Worm (Caenorhabditis elegans) whole organism, L3 larva: Measurements from ENCODE around the gene M04C3.5.

Experiments
- R02D3.7 ChIP-seq: fragments of 150-350 bp; optimal IDR thresholded peaks from 2 replicates; lab custom pipeline; 2014; ENCODE audit warnings: missing biosample characterization, missing genetic modification characterization
- ZK546.5 ChIP-seq: sonication (generic microtip); optimal IDR thresholded peaks from 2 replicates; lab custom pipeline; 2017; ENCODE audit warnings: missing biosample characterization, missing genetic modification characterization
- aly-2 ChIP-seq: fragments of 150-350 bp; optimal IDR thresholded peaks from 2 replicates; lab custom pipeline; 2014; ENCODE audit warnings: missing biosample characterization, missing genetic modification characterization
- ceh-28 ChIP-seq: fragments of 150-350 bp; optimal IDR thresholded peaks from 2 replicates; lab custom pipeline; 2014; ENCODE audit warnings: missing biosample characterization, missing genetic modification reagents, missing genetic modification characterization
- ceh-82 ChIP-seq: fragments of 150-350 bp; optimal IDR thresholded peaks from 2 replicates; lab custom pipeline; 2014; ENCODE audit warnings: missing biosample characterization, missing genetic modification characterization
- ceh-9 ChIP-seq: sonication (generic microtip); optimal IDR thresholded peaks from 2 replicates; lab custom pipeline; 2018; ENCODE audit warnings: missing biosample characterization, missing genetic modification characterization
- egl-27 ChIP-seq: sonication (generic microtip); optimal IDR thresholded peaks from 4 replicates; lab custom pipeline; 2017; ENCODE audit warnings: missing biosample characterization, missing genetic modification reagents, missing genetic modification characterization
- egl-5 ChIP-seq: fragments of 150-350 bp; optimal IDR thresholded peaks from 2 replicates; lab custom pipeline; 2017; ENCODE audit warnings: missing biosample characterization, missing genetic modification reagents, missing genetic modification characterization, inconsistent platforms
- elt-1 ChIP-seq: fragments of 150-350 bp; optimal IDR thresholded peaks from 2 replicates; lab custom pipeline; 2014; ENCODE audit warnings: missing biosample characterization, missing genetic modification characterization
- elt-2 ChIP-seq: sonication (generic microtip); optimal IDR thresholded peaks from 2 replicates; lab custom pipeline; 2016; ENCODE audit warnings: missing genetic modification reagents, mild to moderate bottlenecking, missing genetic modification characterization, missing compliant biosample characterization
- eor-1 ChIP-seq, 2 experiments: fragments of 150-350 bp; optimal IDR thresholded peaks; 2 replicates each; lab custom pipeline; 2014 to 2018; ENCODE audit warnings: missing biosample characterization in 2 of 2, missing genetic modification characterization in 2 of 2
- fkh-10 ChIP-seq: sonication (generic microtip); optimal IDR thresholded peaks from 2 replicates; lab custom pipeline; 2017; ENCODE audit warnings: missing biosample characterization, missing genetic modification reagents, missing genetic modification characterization
- fkh-2 ChIP-seq: fragments of 150-350 bp; optimal IDR thresholded peaks from 2 replicates; lab custom pipeline; 2014; ENCODE audit warnings: missing biosample characterization, missing genetic modification reagents, missing genetic modification characterization
- jun-1 ChIP-seq: fragments of 150-350 bp; optimal IDR thresholded peaks from 2 replicates; lab custom pipeline; 2014; ENCODE audit warnings: missing biosample characterization, missing genetic modification reagents, missing genetic modification characterization
- lin-15B ChIP-seq: fragments of 150-350 bp; optimal IDR thresholded peaks from 2 replicates; lab custom pipeline; 2014; ENCODE audit warnings: missing biosample characterization, missing genetic modification characterization
- lin-39 ChIP-seq: fragments of 150-350 bp; optimal IDR thresholded peaks from 2 replicates; lab custom pipeline; 2018; ENCODE audit warnings: missing biosample characterization, missing genetic modification reagents, missing genetic modification characterization
- lsy-12 ChIP-seq: sonication (generic microtip); optimal IDR thresholded peaks from 2 replicates; lab custom pipeline; 2016; ENCODE audit warnings: mild to moderate bottlenecking, missing genetic modification characterization, missing compliant biosample characterization
- mdl-1 ChIP-seq: fragments of 150-350 bp; optimal IDR thresholded peaks from 2 replicates; lab custom pipeline; 2014; ENCODE audit warnings: missing biosample characterization, missing genetic modification characterization
- mml-1 ChIP-seq: fragments of 150-350 bp; sonication (generic microtip); optimal IDR thresholded peaks from 3 replicates; lab custom pipeline; 2014; ENCODE audit warnings: missing biosample characterization, missing genetic modification characterization
- nfya-1 ChIP-seq: sonication (generic microtip); optimal IDR thresholded peaks from 2 replicates; lab custom pipeline; 2017; ENCODE audit warnings: missing genetic modification characterization, mild to moderate bottlenecking, missing compliant biosample characterization, antibody characterized with exemption, moderate library complexity; ENCODE audit not compliant: insufficient read depth
- nhr-11 ChIP-seq: fragments of 150-350 bp; optimal IDR thresholded peaks from 2 replicates; lab custom pipeline; 2014; ENCODE audit warnings: missing biosample characterization, missing genetic modification characterization
- nhr-28 ChIP-seq: fragments of 150-350 bp; optimal IDR thresholded peaks from 2 replicates; lab custom pipeline; 2014; ENCODE audit warnings: missing biosample characterization, missing genetic modification characterization
- nhr-43 ChIP-seq: sonication (generic microtip); optimal IDR thresholded peaks from 2 replicates; lab custom pipeline; 2016; ENCODE audit warnings: mild to moderate bottlenecking, missing genetic modification characterization, missing compliant biosample characterization; ENCODE audit not compliant: poor library complexity, severe bottlenecking
- nhr-77 ChIP-seq: fragments of 150-350 bp; optimal IDR thresholded peaks from 2 replicates; lab custom pipeline; 2014; ENCODE audit warnings: missing biosample characterization, missing genetic modification characterization
- pha-4 ChIP-seq: fragments of 150-350 bp; optimal IDR thresholded peaks from 2 replicates; lab custom pipeline; 2014; ENCODE audit warnings: missing biosample characterization, missing genetic modification reagents, missing genetic modification characterization
- pqm-1 ChIP-seq: fragments of 150-350 bp; optimal IDR thresholded peaks from 2 replicates; lab custom pipeline; 2017; ENCODE audit warnings: missing biosample characterization, missing genetic modification characterization, inconsistent platforms
- sea-2 ChIP-seq: fragments of 150-350 bp; sonication (generic microtip); optimal IDR thresholded peaks from 4 replicates; lab custom pipeline; 2014; ENCODE audit warnings: missing biosample characterization, missing genetic modification reagents, missing genetic modification characterization
- skn-1 ChIP-seq: fragments of 150-350 bp; optimal IDR thresholded peaks from 2 replicates; lab custom pipeline; 2014; ENCODE audit warnings: missing biosample characterization, missing genetic modification characterization
- snpc-4 ChIP-seq: fragments of 150-350 bp; optimal IDR thresholded peaks from 2 replicates; lab custom pipeline; 2014; ENCODE audit warnings: missing biosample characterization, missing genetic modification characterization
- tbx-2 ChIP-seq: sonication (generic microtip); optimal IDR thresholded peaks from 2 replicates; lab custom pipeline; 2016; ENCODE audit warnings: mild to moderate bottlenecking, missing genetic modification characterization, missing compliant biosample characterization
- unc-39 ChIP-seq: sonication (generic microtip); optimal IDR thresholded peaks from 4 replicates; lab custom pipeline; 2017; ENCODE audit warnings: missing biosample characterization, missing genetic modification characterization
- unc-62 ChIP-seq: fragments of 150-350 bp; sonication (generic microtip); optimal IDR thresholded peaks from 4 replicates; lab custom pipeline; 2014; ENCODE audit warnings: missing biosample characterization, missing genetic modification reagents, missing genetic modification characterization
- zag-1 ChIP-seq: fragments of 150-350 bp; optimal IDR thresholded peaks from 2 replicates; lab custom pipeline; 2014; ENCODE audit warnings: missing biosample characterization, missing genetic modification characterization
- ztf-11 ChIP-seq: fragments of 150-350 bp; optimal IDR thresholded peaks from 2 replicates; lab custom pipeline; 2014; ENCODE audit warnings: missing biosample characterization, missing genetic modification characterization
- ztf-4 ChIP-seq: fragments of 150-350 bp; optimal IDR thresholded peaks from 2 replicates; lab custom pipeline; 2014; ENCODE audit warnings: missing biosample characterization, missing genetic modification characterization

M04C3.5 gene

DNA sequence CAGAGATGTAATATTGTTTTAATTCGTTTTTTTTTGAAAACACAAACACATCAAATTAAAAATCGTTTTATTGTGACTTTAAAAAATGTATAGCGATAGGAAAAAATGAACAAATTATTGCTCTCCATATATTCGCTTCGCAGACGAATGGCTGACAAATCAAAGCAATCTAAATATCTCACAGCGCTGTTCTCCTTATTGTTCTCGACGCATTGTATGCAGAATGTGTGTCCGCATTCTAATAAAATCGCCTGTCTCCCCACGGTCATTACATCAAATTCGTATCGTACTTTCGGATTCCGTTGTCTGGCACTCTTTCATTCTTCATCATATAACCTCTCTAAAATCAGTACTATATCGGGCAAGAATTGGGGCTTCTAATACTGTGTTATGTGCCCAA, 28.3 kb downstream of the M04C3.5 start, which contains the start of gene Y43F8B.9:
TSS of gene Y43F8B.9 (plus strand) at position 301 of the 400 bp plus-strand sequence.
- TF ChIP-seq pha-4 (tag; lab: Kevin White, UChicago) (no peak), lin-15B (tag; lab: Kevin White, UChicago) (no peak), egl-27 (no peak), lin-39 (tag; lab: Kevin White, UChicago) (no peak), R02D3.7 (tag; lab: Kevin White, UChicago) (no peak), sea-2 (GFP tag; lab: Kevin White, UChicago) (no peak), nhr-28 (tag; lab: Kevin White, UChicago) (no peak), mml-1 (tag; lab: Kevin White, UChicago) (no peak), ztf-4 (tag; lab: Kevin White, UChicago) (no peak), mdl-1 (tag; lab: Kevin White, UChicago) (no peak), pqm-1 (tag; lab: Kevin White, UChicago) (no peak), fkh-2 (tag; lab: Kevin White, UChicago) (no peak), nfya-1 (tag; lab: Kevin White, UChicago) (no peak), unc-39 (tag; lab: Kevin White, UChicago) (no peak), zag-1 (tag; lab: Kevin White, UChicago) (no peak), nhr-11 (tag; lab: Kevin White, UChicago) (no peak), snpc-4 (tag; lab: Kevin White, UChicago) (no peak), egl-5 (no peak), eor-1 (tag; optimal IDR thresholded peaks at IDR 0.05; lab: Kevin White, UChicago) (no peak)

DNA sequence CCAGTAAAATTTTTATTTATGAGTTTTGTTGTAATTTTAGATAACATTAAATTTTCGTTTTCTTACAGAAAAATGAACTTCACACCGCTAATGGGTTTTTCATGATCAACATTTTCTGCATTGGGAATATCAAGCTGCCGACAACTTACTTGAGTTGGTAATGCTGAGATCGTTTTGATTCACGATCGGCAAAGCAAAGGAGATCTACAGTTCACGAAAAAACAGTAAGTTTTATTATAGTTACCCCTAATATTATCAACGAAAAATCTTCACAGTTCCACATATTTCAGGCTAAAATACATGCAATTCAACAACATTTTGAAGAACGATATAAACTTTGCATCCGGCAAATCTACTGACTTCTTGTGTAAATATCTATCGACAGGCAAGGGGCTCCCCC, 33.0 kb downstream of the M04C3.5 start, which contains the start of gene Y43F8B.22:
TSS of gene Y43F8B.22 (plus strand) at position 301 of the 400 bp plus-strand sequence.
- no peak for TF ChIP-seq skn-1 (tag; lab: Kevin White, UChicago)
- TF ChIP-seq egl-5, result no peak
- no peak for TF ChIP-seq sea-2 (GFP tag; lab: Kevin White, UChicago)
- TF ChIP-seq aly-2 (tag; lab: Kevin White, UChicago), result no peak
- no peak for TF ChIP-seq fkh-10 (GFP tag; lab: Kevin White, UChicago)

DNA sequence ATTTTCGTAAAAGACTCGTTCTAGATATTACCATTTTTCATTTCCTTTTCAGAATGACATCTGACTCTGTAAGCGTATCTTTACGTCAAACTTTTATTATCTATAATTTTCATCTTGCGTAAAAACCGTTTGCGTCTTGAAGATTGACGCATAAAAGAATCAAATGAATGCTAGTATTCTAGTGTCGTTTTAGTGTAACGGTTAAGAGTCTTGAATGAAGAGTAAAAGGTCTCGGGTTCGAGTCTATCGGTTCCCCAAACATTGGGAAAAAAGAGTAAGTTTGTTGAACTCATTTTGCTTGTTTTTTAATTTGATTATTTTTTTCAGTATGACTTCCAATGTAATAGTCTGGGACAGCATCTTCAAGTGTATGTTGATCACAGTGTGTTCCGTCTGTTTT, 35.0 kb downstream of the M04C3.5 start, which contains the start of gene Y43F8B.17:
TSS of gene Y43F8B.17 (plus strand) at position 215 of the 400 bp plus-strand sequence.
- no peak for TF ChIP-seq tbx-2 (tag; lab: Kevin White, UChicago)
- no peak for TF ChIP-seq ceh-9 (tag; lab: Kevin White, UChicago)
- no peak for TF ChIP-seq nhr-77 (tag; lab: Kevin White, UChicago)
- TF ChIP-seq fkh-10 (GFP tag; lab: Kevin White, UChicago), result no peak
- TF ChIP-seq nfya-1 (tag; lab: Kevin White, UChicago), result no peak
- no peak for TF ChIP-seq skn-1 (tag; lab: Kevin White, UChicago)
- no peak for TF ChIP-seq nhr-28 (tag; lab: Kevin White, UChicago)
- TF ChIP-seq unc-62, result no peak
- TF ChIP-seq zag-1 (tag; lab: Kevin White, UChicago), result no peak
- TF ChIP-seq ceh-82 (tag; lab: Kevin White, UChicago), result no peak
- no peak for TF ChIP-seq elt-1 (tag; lab: Kevin White, UChicago)
- TF ChIP-seq lin-39 (tag; lab: Kevin White, UChicago), result no peak
- TF ChIP-seq, all 47 proteins: peak for 0

DNA sequence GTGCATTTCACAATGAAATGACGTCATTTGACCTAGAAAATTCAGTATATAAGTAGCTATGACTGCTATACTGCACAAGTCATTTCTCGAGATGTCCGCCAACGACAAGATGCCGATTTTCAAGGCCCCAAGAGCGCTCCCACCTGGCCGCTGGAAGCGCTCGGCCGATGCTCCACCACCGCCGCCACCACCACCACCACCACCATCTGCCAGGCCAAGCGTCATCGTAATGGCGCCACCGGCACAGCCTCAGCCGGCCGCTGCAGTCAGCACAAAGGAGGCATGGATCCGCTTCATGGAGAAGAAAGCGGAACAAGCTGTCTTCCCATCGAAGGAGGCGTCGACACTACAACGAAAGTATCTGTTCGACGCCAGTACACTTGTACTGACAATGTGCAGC, 35.7 kb downstream of the M04C3.5 start, which contains the start of gene Y43F8B.28:
TSS of gene Y43F8B.28 (plus strand) at position 59 of the 400 bp plus-strand sequence.
- TF ChIP-seq fkh-2 (tag; lab: Kevin White, UChicago) (no peak), lsy-12 (tag; lab: Kevin White, UChicago) (no peak), ZK546.5 (tag; lab: Kevin White, UChicago) (no peak), nhr-11 (tag; lab: Kevin White, UChicago) (no peak), ceh-82 (tag; lab: Kevin White, UChicago) (no peak), elt-1 (tag; lab: Kevin White, UChicago) (no peak), egl-5 (no peak), elt-2 (tag; lab: Kevin White, UChicago) (no peak), lin-39 (tag; lab: Kevin White, UChicago) (no peak), fkh-10 (GFP tag; lab: Kevin White, UChicago) (no peak), zag-1 (tag; lab: Kevin White, UChicago) (no peak), nhr-77 (tag; lab: Kevin White, UChicago) (no peak), jun-1 (tag; lab: Kevin White, UChicago) (no peak), nhr-43 (tag; lab: Kevin White, UChicago) (no peak), unc-62 (no peak), ztf-11 (tag; lab: Kevin White, UChicago) (no peak), ceh-28 (tag; lab: Kevin White, UChicago) (no peak), tbx-2 (tag; lab: Kevin White, UChicago) (no peak)
